Worm (Caenorhabditis elegans): Measurements from ENCODE around the gene nhr-219.

DNA sequence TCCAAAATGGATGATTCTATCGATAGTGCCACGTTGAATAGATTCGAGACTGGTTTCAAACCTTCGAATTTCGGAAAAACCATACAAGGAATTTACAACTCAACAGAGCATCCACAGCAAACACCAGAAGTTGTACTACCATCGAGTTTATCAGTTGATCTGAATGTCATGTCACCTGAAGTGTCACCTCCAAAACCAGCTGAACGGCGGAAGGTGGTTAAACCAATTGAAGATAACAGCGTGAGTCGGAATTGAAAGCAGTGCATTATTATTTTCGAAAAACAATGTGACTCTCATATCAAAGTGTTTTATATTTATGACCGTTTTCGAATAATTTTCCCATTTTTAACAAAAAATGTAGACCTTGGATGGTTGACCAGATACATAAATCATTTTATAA, 17.0 kb downstream of the nhr-219 start:
- TF ChIP-seq R02D3.7 (tag; optimal IDR thresholded peaks at IDR 0.05) (no peak), ama-1 (optimal IDR thresholded peaks at IDR 0.05) (no peak), pqm-1 (tag; optimal IDR thresholded peaks at IDR 0.05) (peak; percentile 66), ceh-16 (tag; optimal IDR thresholded peaks at IDR 0.05) (no peak), tbx-2 (tag; optimal IDR thresholded peaks at IDR 0.05) (no peak), snpc-4 (tag; optimal IDR thresholded peaks at IDR 0.05) (no peak)

Data from whole organism, L3 larva.